Fruit fly (Drosophila melanogaster) whole organism, pupa: ENCODE data around the gene ND-24L.

Source experiments
- CG10348 ChIP-seq: fragments of 200-800 bp; sonication (Bioruptor generic); IDR thresholded peaks from 2 replicates; pipeline ENCODE4 v1.3.6; 2022; ENCODE audit warnings: missing biosample characterization, missing genetic modification characterization
- CG12605 ChIP-seq: fragments of 200-800 bp; sonication (Bioruptor generic); IDR thresholded peaks from 2 replicates; pipeline ENCODE4 v1.3.6; 2022; ENCODE audit warnings: missing biosample characterization, missing genetic modification characterization
- CG13204 ChIP-seq: fragments of 200-800 bp; sonication (Bioruptor generic); optimal IDR thresholded peaks from 2 replicates; lab custom pipeline; 2018; ENCODE audit warnings: missing biosample characterization, mild to moderate bottlenecking, missing genetic modification characterization, moderate library complexity
- CG14655 ChIP-seq: fragments of 200-800 bp; sonication (Bioruptor generic); optimal IDR thresholded peaks from 3 replicates; lab custom pipeline; 2017; ENCODE audit warnings: mild to moderate bottlenecking, missing biosample characterization, missing genetic modification reagents, missing genetic modification characterization
- CG15710 ChIP-seq: fragments of 200-800 bp; sonication (Bioruptor generic); optimal IDR thresholded peaks from 2 replicates; lab custom pipeline; 2018; ENCODE audit warnings: missing biosample characterization, mild to moderate bottlenecking, missing genetic modification characterization, moderate library complexity
- CG17806 ChIP-seq: fragments of 200-800 bp; sonication (Bioruptor generic); optimal IDR thresholded peaks from 2 replicates; lab custom pipeline; 2018; ENCODE audit warnings: missing biosample characterization, mild to moderate bottlenecking, missing genetic modification characterization, moderate library complexity
- CG32121 ChIP-seq: fragments of 200-800 bp; sonication (Bioruptor generic); IDR thresholded peaks from 2 replicates; pipeline ENCODE4 v1.3.6; 2022; ENCODE audit warnings: missing biosample characterization, missing genetic modification characterization
- CG34367 ChIP-seq: fragments of 200-800 bp; sonication (Bioruptor generic); optimal IDR thresholded peaks from 2 replicates; lab custom pipeline; 2018; ENCODE audit warnings: missing biosample characterization, mild to moderate bottlenecking, missing genetic modification characterization
- CG4496 ChIP-seq: fragments of 200-800 bp; sonication (Bioruptor generic); IDR thresholded peaks from 3 replicates; pipeline ENCODE4 v1.3.6; 2022; ENCODE audit warnings: missing biosample characterization, missing genetic modification characterization
- CG8159 ChIP-seq: fragments of 200-800 bp; sonication (Bioruptor generic); optimal IDR thresholded peaks from 3 replicates; lab custom pipeline; 2018; ENCODE audit warnings: missing biosample characterization, mild to moderate bottlenecking, missing genetic modification characterization, moderate library complexity
- CG8301 ChIP-seq: fragments of 200-800 bp; sonication (Bioruptor generic); optimal IDR thresholded peaks from 2 replicates; lab custom pipeline; 2018; ENCODE audit warnings: missing biosample characterization, mild to moderate bottlenecking, missing genetic modification characterization
- CG9948 ChIP-seq: fragments of 200-800 bp; sonication (Bioruptor generic); optimal IDR thresholded peaks from 2 replicates; lab custom pipeline; 2018; ENCODE audit warnings: missing biosample characterization, mild to moderate bottlenecking, missing genetic modification characterization, moderate library complexity
- D1 ChIP-seq: fragments of 200-800 bp; sonication (Bioruptor generic); optimal IDR thresholded peaks from 2 replicates; lab custom pipeline; 2018; ENCODE audit warnings: missing biosample characterization, mild to moderate bottlenecking, missing genetic modification characterization, moderate library complexity
- EcR ChIP-seq: fragments of 200-800 bp; sonication (Bioruptor generic); optimal IDR thresholded peaks from 3 replicates; lab custom pipeline; 2019; ENCODE audit warnings: missing biosample characterization, missing genetic modification characterization, mild to moderate bottlenecking, moderate library complexity, missing genetic modification reagents
- Ets98B ChIP-seq: fragments of 200-800 bp; sonication (Bioruptor generic); IDR thresholded peaks from 2 replicates; pipeline ENCODE4 v1.3.6; 2022; ENCODE audit warnings: missing biosample characterization, missing genetic modification characterization
- Pif1A ChIP-seq: fragments of 200-800 bp; sonication (Bioruptor generic); optimal IDR thresholded peaks from 3 replicates; lab custom pipeline; 2016; ENCODE audit warnings: missing biosample characterization, missing genetic modification characterization
- Pif1B ChIP-seq: fragments of 200-800 bp; sonication (Bioruptor generic); optimal IDR thresholded peaks from 3 replicates; lab custom pipeline; 2016; ENCODE audit warnings: missing biosample characterization, missing genetic modification characterization
- Snoo ChIP-seq: fragments of 200-800 bp; sonication (Bioruptor generic); optimal IDR thresholded peaks from 3 replicates; lab custom pipeline; 2017; ENCODE audit warnings: missing biosample characterization, mild to moderate bottlenecking, missing genetic modification characterization, inconsistent platforms
- fd96Ca ChIP-seq: fragments of 200-800 bp; sonication (Bioruptor generic); IDR thresholded peaks from 3 replicates; pipeline ENCODE4 v1.3.6; 2022; ENCODE audit warnings: missing biosample characterization, missing genetic modification characterization
- gl ChIP-seq: fragments of 200-800 bp; sonication (Bioruptor generic); optimal IDR thresholded peaks from 2 replicates; lab custom pipeline; 2018; ENCODE audit warnings: missing biosample characterization, mild to moderate bottlenecking, missing genetic modification characterization
- rn ChIP-seq: fragments of 200-800 bp; sonication (Bioruptor generic); IDR thresholded peaks from 2 replicates; pipeline ENCODE4 v1.3.6; 2022; ENCODE audit warnings: missing biosample characterization, missing genetic modification characterization

The ND-24L gene

dm6 chr3L:17341216-17341615 is 20.6 kb upstream of the ND-24L start, which contains the start of gene CG13727:
Gene CG13727 (minus strand): TSS chr3L:17341316.
- TF ChIP-seq CG13204 (no peak), CG15710 (tag; lab: Kevin White, UChicago) (no peak), CG8301 (no peak), Pif1B (GFP tag; lab: Kevin White, UChicago) (no peak), EcR (GFP tag; lab: Kevin White, UChicago) (no peak), CG34367 (tag; lab: Kevin White, UChicago) (no peak)
- TF ChIP-seq, all 21 proteins: peak for 0

- no peak for TF ChIP-seq CG4496
- TF ChIP-seq fd96Ca (GFP tag; lab: Robert Waterston, UW) = no peak
- TF ChIP-seq CG15710 (tag; lab: Kevin White, UChicago) = no peak
- no peak for TF ChIP-seq CG14655 (GFP tag; lab: Kevin White, UChicago)
- TF ChIP-seq gl (tag; lab: Kevin White, UChicago) = no peak
- TF ChIP-seq CG34367 (tag; lab: Kevin White, UChicago) = no peak
- TF ChIP-seq CG8301 = no peak
- no peak for TF ChIP-seq D1 (tag; lab: Kevin White, UChicago)
- TF ChIP-seq CG8159 (tag; lab: Kevin White, UChicago) = no peak
- no peak for TF ChIP-seq Snoo (tag; lab: Kevin White, UChicago)
- TF ChIP-seq CG9948 = no peak
- no peak for TF ChIP-seq Ets98B (GFP tag; lab: Robert Waterston, UW)
- TF ChIP-seq CG32121 (GFP tag; lab: Robert Waterston, UW) = no peak
- TF ChIP-seq, all 21 proteins: peak for 0
Measured at dm6 chr3L:17339756-17340155, 19.1 kb upstream of the ND-24L start.

- TF ChIP-seq D1 (tag; lab: Kevin White, UChicago) = peak; percentile 63
- no peak for TF ChIP-seq CG12605 (GFP tag; lab: Robert Waterston, UW)
- TF ChIP-seq CG8301 = no peak
- no peak for TF ChIP-seq gl (tag; lab: Kevin White, UChicago)
Measured at dm6 chr3L:17339122-17339521, 18.5 kb upstream of the ND-24L start, which contains the start of gene CG6479. Gene CG6479 (minus strand): TSS chr3L:17339262.

- TF ChIP-seq CG14655 (GFP tag; lab: Kevin White, UChicago) = no peak
- TF ChIP-seq Pif1A (GFP tag; lab: Kevin White, UChicago) = no peak
- TF ChIP-seq gl (tag; lab: Kevin White, UChicago) = no peak
- no peak for TF ChIP-seq CG15710 (tag; lab: Kevin White, UChicago)
- TF ChIP-seq rn (GFP tag; lab: Robert Waterston, UW) = no peak
- TF ChIP-seq CG8301 = no peak
Measured at dm6 chr3L:17329069-17329468, 8.5 kb upstream of the ND-24L start, which contains the start of gene Or74a. Gene Or74a (minus strand): TSS chr3L:17329169.

- no peak for TF ChIP-seq CG34367 (tag; lab: Kevin White, UChicago)
- no peak for TF ChIP-seq CG8159 (tag; lab: Kevin White, UChicago)
- TF ChIP-seq CG4496 = no peak
- TF ChIP-seq CG15710 (tag; lab: Kevin White, UChicago) = no peak
- no peak for TF ChIP-seq Pif1A (GFP tag; lab: Kevin White, UChicago)
- TF ChIP-seq CG17806 = no peak
- no peak for TF ChIP-seq CG14655 (GFP tag; lab: Kevin White, UChicago)
- TF ChIP-seq D1 (tag; lab: Kevin White, UChicago) = no peak
- no peak for TF ChIP-seq fd96Ca (GFP tag; lab: Robert Waterston, UW)
- TF ChIP-seq Pif1B (GFP tag; lab: Kevin White, UChicago) = no peak
- no peak for TF ChIP-seq EcR (GFP tag; lab: Kevin White, UChicago)
- no peak for TF ChIP-seq Snoo (tag; lab: Kevin White, UChicago)
- TF ChIP-seq CG12605 (GFP tag; lab: Robert Waterston, UW) = no peak
- no peak for TF ChIP-seq CG10348 (GFP tag; lab: Robert Waterston, UW)
- TF ChIP-seq gl (tag; lab: Kevin White, UChicago) = no peak
- TF ChIP-seq, all 21 proteins: peak for 0
Measured at dm6 chr3L:17325418-17325817, 4.8 kb upstream of the ND-24L start, which contains the start of gene CG13725. Gene CG13725 (minus strand): TSS chr3L:17325518.

dm6 chr3L:17322541-17322940 is 1.9 kb upstream of the ND-24L start, which contains the start of gene CG13724:
Gene CG13724 (plus strand): TSS chr3L:17322841.
- TF ChIP-seq Snoo (tag; lab: Kevin White, UChicago) (no peak), D1 (tag; lab: Kevin White, UChicago) (no peak), CG15710 (tag; lab: Kevin White, UChicago) (no peak), Pif1B (GFP tag; lab: Kevin White, UChicago) (no peak), CG17806 (no peak), fd96Ca (GFP tag; lab: Robert Waterston, UW) (no peak), rn (GFP tag; lab: Robert Waterston, UW) (no peak), CG14655 (GFP tag; lab: Kevin White, UChicago) (no peak), Ets98B (GFP tag; lab: Robert Waterston, UW) (no peak), CG13204 (no peak), CG9948 (no peak)

- TF ChIP-seq CG10348 (GFP tag; lab: Robert Waterston, UW) (no peak), CG14655 (GFP tag; lab: Kevin White, UChicago) (no peak), EcR (GFP tag; lab: Kevin White, UChicago) (no peak), D1 (tag; lab: Kevin White, UChicago) (no peak)
Measured at dm6 chr3L:17316220-17316619, 4.4 kb downstream of the ND-24L start.
